Worm (Caenorhabditis elegans) whole organism, young adult: ENCODE data around the gene scl-1.

Source experiments
- B0019.2 ChIP-seq: fragments of 200-800 bp; sonication (Bioruptor generic); conservative IDR thresholded peaks from 2 replicates; pipeline ENCODE4 v1.3.6; 2022; ENCODE audit warnings: missing genetic modification reagents, missing genetic modification characterization, missing compliant biosample characterization
- D2030.7 ChIP-seq: fragments of 200-800 bp; sonication (Bioruptor generic); IDR thresholded peaks from 2 replicates; pipeline ENCODE4 v1.3.6; 2022; ENCODE audit warnings: missing genetic modification reagents, missing genetic modification characterization, missing compliant biosample characterization
- F33H1.4 ChIP-seq: fragments of 200-800 bp; sonication (Bioruptor generic); IDR thresholded peaks from 2 replicates; pipeline ENCODE4 v1.3.6; 2022; ENCODE audit warnings: missing genetic modification reagents, missing genetic modification characterization, missing compliant biosample characterization
- F49E8.2 ChIP-seq: sonication (generic microtip); optimal IDR thresholded peaks from 3 replicates; lab custom pipeline; 2017; ENCODE audit warnings: missing genetic modification characterization, mild to moderate bottlenecking, missing compliant biosample characterization, antibody characterized with exemption, moderate library complexity; ENCODE audit not compliant: insufficient read depth
- T07F8.4 ChIP-seq: sonication (generic microtip); optimal IDR thresholded peaks from 2 replicates; lab custom pipeline; 2016; ENCODE audit warnings: mild to moderate bottlenecking, missing genetic modification characterization, moderate library complexity, missing compliant biosample characterization
- Y67H2A.10 ChIP-seq: fragments of 200-800 bp; sonication (Bioruptor generic); conservative IDR thresholded peaks from 2 replicates; pipeline ENCODE4 v1.3.6; 2022; ENCODE audit warnings: missing genetic modification reagents, missing genetic modification characterization, missing compliant biosample characterization
- aptf-3 ChIP-seq: fragments of 200-800 bp; sonication (Bioruptor generic); IDR thresholded peaks from 2 replicates; pipeline ENCODE4 v1.3.6; 2022; ENCODE audit warnings: missing genetic modification characterization, missing compliant biosample characterization
- attf-6 ChIP-seq: fragments of 200-800 bp; sonication (Bioruptor generic); IDR thresholded peaks from 2 replicates; pipeline ENCODE4 v1.3.6; 2022; ENCODE audit warnings: missing genetic modification reagents, missing genetic modification characterization, missing compliant biosample characterization
- cebp-1 ChIP-seq, 2 experiments: fragments of 200-800 bp in 1 of 2; sonication (Bioruptor generic) in 1 of 2; sonication (generic microtip) in 1 of 2; IDR thresholded peaks in 1 of 2; optimal IDR thresholded peaks in 1 of 2; 2 replicates each; pipeline versions ENCODE4 v1.3.6 to Lab custom; 2017 to 2022; ENCODE audit warnings: missing compliant biosample characterization in 2 of 2, missing genetic modification characterization in 2 of 2, mild to moderate bottlenecking in 1 of 2, missing genetic modification reagents in 1 of 2, moderate library complexity in 1 of 2
- ceh-40 ChIP-seq: fragments of 200-800 bp; sonication (Bioruptor generic); IDR thresholded peaks from 2 replicates; pipeline ENCODE4 v1.3.6; 2022; ENCODE audit warnings: missing genetic modification characterization, missing compliant biosample characterization
- ceh-91 ChIP-seq: fragments of 200-800 bp; sonication (Bioruptor generic); IDR thresholded peaks from 2 replicates; pipeline ENCODE4 v1.3.6; 2022; ENCODE audit warnings: missing genetic modification reagents, missing genetic modification characterization, missing compliant biosample characterization
- chd-7 ChIP-seq: sonication (generic microtip); optimal IDR thresholded peaks from 2 replicates; lab custom pipeline; 2016; ENCODE audit warnings: mild to moderate bottlenecking, missing genetic modification characterization, moderate library complexity, missing compliant biosample characterization
- dox-1 ChIP-seq: fragments of 200-800 bp; sonication (Bioruptor generic); IDR thresholded peaks from 2 replicates; pipeline ENCODE4 v1.3.6; 2022; ENCODE audit warnings: missing genetic modification reagents, missing genetic modification characterization, missing compliant biosample characterization
- dpff-1 ChIP-seq: sonication (generic microtip); optimal IDR thresholded peaks from 2 replicates; lab custom pipeline; 2017; ENCODE audit warnings: mild to moderate bottlenecking, missing genetic modification characterization, missing compliant biosample characterization
- dpl-1 ChIP-seq: fragments of 150-350 bp; optimal IDR thresholded peaks from 2 replicates; lab custom pipeline; 2014; ENCODE audit warnings: missing biosample characterization, missing genetic modification reagents, missing genetic modification characterization
- efl-1 ChIP-seq: fragments of 150-350 bp; optimal IDR thresholded peaks from 2 replicates; lab custom pipeline; 2014; ENCODE audit warnings: missing biosample characterization, missing genetic modification reagents, missing genetic modification characterization
- egl-44 ChIP-seq: fragments of 200-800 bp; sonication (Bioruptor generic); IDR thresholded peaks from 2 replicates; pipeline ENCODE4 v1.3.6; 2022; ENCODE audit warnings: missing genetic modification reagents, missing genetic modification characterization, missing compliant biosample characterization
- egrh-3 ChIP-seq: fragments of 200-800 bp; sonication (Bioruptor generic); IDR thresholded peaks from 2 replicates; pipeline ENCODE4 v1.3.6; 2022; ENCODE audit warnings: missing genetic modification reagents, missing genetic modification characterization, missing compliant biosample characterization
- hlh-26 ChIP-seq: fragments of 200-800 bp; sonication (Bioruptor generic); conservative IDR thresholded peaks from 2 replicates; pipeline ENCODE4 v1.3.6; 2022; ENCODE audit warnings: missing genetic modification reagents, missing genetic modification characterization, missing compliant biosample characterization
- lin-40 ChIP-seq: sonication (generic microtip); optimal IDR thresholded peaks from 2 replicates; lab custom pipeline; 2016; ENCODE audit warnings: missing genetic modification characterization, mild to moderate bottlenecking, missing compliant biosample characterization, missing genotype, missing genetic modification reagents
- lin-54 ChIP-seq: fragments of 200-800 bp; sonication (Bioruptor generic); optimal IDR thresholded peaks from 2 replicates; lab custom pipeline; 2018; ENCODE audit warnings: mild to moderate bottlenecking, missing genetic modification characterization, missing compliant biosample characterization
- lsl-1 ChIP-seq: fragments of 200-800 bp; sonication (Bioruptor generic); optimal IDR thresholded peaks from 2 replicates; lab custom pipeline; 2018; ENCODE audit warnings: mild to moderate bottlenecking, missing genetic modification characterization, moderate library complexity, missing compliant biosample characterization
- lsy-27 ChIP-seq: sonication (generic microtip); optimal IDR thresholded peaks from 2 replicates; lab custom pipeline; 2017; ENCODE audit warnings: missing genetic modification characterization, mild to moderate bottlenecking, missing compliant biosample characterization, antibody characterized with exemption, missing genotype, borderline replicate concordance; ENCODE audit not compliant: insufficient read depth
- madf-6 ChIP-seq: fragments of 200-800 bp; sonication (Bioruptor generic); IDR thresholded peaks from 2 replicates; pipeline ENCODE4 v1.3.6; 2022; ENCODE audit warnings: missing genetic modification reagents, missing genetic modification characterization, missing compliant biosample characterization
- madf-8 ChIP-seq: fragments of 200-800 bp; sonication (Bioruptor generic); conservative IDR thresholded peaks from 2 replicates; pipeline ENCODE4 v1.3.6; 2022; ENCODE audit warnings: missing genetic modification reagents, missing genetic modification characterization, missing compliant biosample characterization
- mcd-1 ChIP-seq: fragments of 200-800 bp; sonication (Bioruptor generic); IDR thresholded peaks from 2 replicates; pipeline ENCODE4 v1.3.6; 2022; ENCODE audit warnings: missing genetic modification reagents, missing genetic modification characterization, missing compliant biosample characterization
- nfya-1 ChIP-seq: sonication (generic microtip); optimal IDR thresholded peaks from 2 replicates; lab custom pipeline; 2017; ENCODE audit warnings: antibody characterized with exemption, missing compliant biosample characterization, missing genetic modification characterization, borderline replicate concordance; ENCODE audit not compliant: insufficient read depth
- nhr-80 ChIP-seq: sonication (generic microtip); optimal IDR thresholded peaks from 2 replicates; lab custom pipeline; 2016; ENCODE audit warnings: missing genetic modification characterization, missing compliant biosample characterization
- pbrm-1 ChIP-seq: fragments of 200-800 bp; sonication (Bioruptor generic); IDR thresholded peaks from 2 replicates; pipeline ENCODE4 v1.3.6; 2022; ENCODE audit warnings: missing genetic modification reagents, missing genetic modification characterization, missing compliant biosample characterization
- rcor-1 ChIP-seq: fragments of 200-800 bp; sonication (Bioruptor generic); IDR thresholded peaks from 2 replicates; pipeline ENCODE4 v1.3.6; 2022; ENCODE audit warnings: missing genetic modification reagents, missing genetic modification characterization, missing compliant biosample characterization
- snpc-3.4 ChIP-seq: sonication (generic microtip); optimal IDR thresholded peaks from 2 replicates; lab custom pipeline; 2017; ENCODE audit warnings: missing genetic modification characterization, mild to moderate bottlenecking, missing compliant biosample characterization, antibody characterized with exemption, moderate library complexity, missing genotype, missing genetic modification reagents
- snpc-4 ChIP-seq, 5 experiments: fragments of 150-350 bp in 1 of 5; sonication (generic microtip) in 4 of 5; optimal IDR thresholded peaks; 2 replicates each; lab custom pipeline; 2014 to 2018; ENCODE audit warnings: missing genetic modification characterization in 5 of 5, missing biosample characterization in 3 of 5, antibody characterized with exemption in 2 of 5, mild to moderate bottlenecking in 2 of 5, missing compliant biosample characterization in 2 of 5, missing genotype in 2 of 5, moderate library complexity in 2 of 5, missing genetic modification reagents in 1 of 5
- tbp1 ChIP-seq: fragments of 200-800 bp; sonication (Bioruptor generic); optimal IDR thresholded peaks from 2 replicates; lab custom pipeline; 2018; ENCODE audit warnings: mild to moderate bottlenecking, missing genetic modification characterization, missing compliant biosample characterization
- xnd-1 ChIP-seq: sonication (generic microtip); optimal IDR thresholded peaks from 2 replicates; lab custom pipeline; 2016; ENCODE audit warnings: missing genotype, missing genetic modification reagents, missing genetic modification characterization, missing compliant biosample characterization
- zfh-2 ChIP-seq: fragments of 200-800 bp; sonication (Bioruptor generic); conservative IDR thresholded peaks from 2 replicates; pipeline ENCODE4 v1.3.6; 2022; ENCODE audit warnings: missing genetic modification reagents, missing genetic modification characterization, missing compliant biosample characterization
- ztf-22 ChIP-seq: fragments of 200-800 bp; sonication (Bioruptor generic); optimal IDR thresholded peaks from 2 replicates; lab custom pipeline; 2018; ENCODE audit warnings: mild to moderate bottlenecking, missing genetic modification characterization, moderate library complexity, missing compliant biosample characterization
- ztf-25 ChIP-seq: fragments of 200-800 bp; sonication (Bioruptor generic); IDR thresholded peaks from 2 replicates; pipeline ENCODE4 v1.3.6; 2022; ENCODE audit warnings: missing genetic modification reagents, missing genetic modification characterization, missing compliant biosample characterization
- ztf-26 ChIP-seq: sonication (generic microtip); optimal IDR thresholded peaks from 2 replicates; lab custom pipeline; 2017; ENCODE audit warnings: missing genetic modification characterization, missing compliant biosample characterization

Gene scl-1

DNA sequence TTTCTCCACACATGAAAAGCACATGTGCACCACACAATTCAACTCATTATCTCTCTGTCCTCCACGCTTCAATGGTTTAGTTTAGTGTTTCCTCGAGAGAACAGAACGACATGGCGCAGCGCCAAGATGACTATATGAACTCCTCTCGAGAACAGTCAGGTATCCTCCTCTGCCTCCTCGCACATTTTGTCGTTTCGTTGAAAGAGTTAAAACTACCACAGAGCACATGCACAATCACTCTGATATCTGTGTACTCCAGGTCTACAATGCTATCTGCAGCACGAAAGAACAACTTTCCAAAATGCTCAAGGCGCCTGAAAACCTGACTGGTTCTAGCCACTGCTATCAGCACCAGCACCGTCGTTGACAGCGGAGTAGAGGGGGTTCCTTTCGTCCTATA is 29.4 kb upstream of the scl-1 start (continued):
- TF ChIP-seq cebp-1 (GFP tag; IDR thresholded peaks at IDR 0.05; lab: Robert Waterston, UW), result no peak
- peak; percentile 9 for TF ChIP-seq cebp-1 (tag; optimal IDR thresholded peaks at IDR 0.05; lab: Kevin White, UChicago)
- no peak for TF ChIP-seq ztf-25 (GFP tag; lab: Robert Waterston, UW)
- TF ChIP-seq B0019.2 (GFP tag; lab: Robert Waterston, UW), result no peak
- peak; percentile 23 for TF ChIP-seq tbp1 (GFP tag; lab: Kevin White, UChicago)
- TF ChIP-seq ztf-26 (tag; lab: Kevin White, UChicago), result no peak
- no peak for TF ChIP-seq nfya-1 (tag; lab: Kevin White, UChicago)
- no peak for TF ChIP-seq mcd-1 (GFP tag; lab: Robert Waterston, UW)
- no peak for TF ChIP-seq T07F8.4 (tag; lab: Kevin White, UChicago)
- TF ChIP-seq ztf-22, result peak; percentile 34
- TF ChIP-seq lin-40 (tag; lab: Kevin White, UChicago), result no peak
- TF ChIP-seq egrh-3 (GFP tag; lab: Robert Waterston, UW), result 0 out of 2 replicates have a peak, but pooled peaks have one; percentile 5
- TF ChIP-seq zfh-2, result peak; percentile 36; the same call in 1 of the 2 replicates
- TF ChIP-seq snpc-3.4, result no peak
- TF ChIP-seq efl-1 (GFP tag; lab: Kevin White, UChicago), result no peak

DNA sequence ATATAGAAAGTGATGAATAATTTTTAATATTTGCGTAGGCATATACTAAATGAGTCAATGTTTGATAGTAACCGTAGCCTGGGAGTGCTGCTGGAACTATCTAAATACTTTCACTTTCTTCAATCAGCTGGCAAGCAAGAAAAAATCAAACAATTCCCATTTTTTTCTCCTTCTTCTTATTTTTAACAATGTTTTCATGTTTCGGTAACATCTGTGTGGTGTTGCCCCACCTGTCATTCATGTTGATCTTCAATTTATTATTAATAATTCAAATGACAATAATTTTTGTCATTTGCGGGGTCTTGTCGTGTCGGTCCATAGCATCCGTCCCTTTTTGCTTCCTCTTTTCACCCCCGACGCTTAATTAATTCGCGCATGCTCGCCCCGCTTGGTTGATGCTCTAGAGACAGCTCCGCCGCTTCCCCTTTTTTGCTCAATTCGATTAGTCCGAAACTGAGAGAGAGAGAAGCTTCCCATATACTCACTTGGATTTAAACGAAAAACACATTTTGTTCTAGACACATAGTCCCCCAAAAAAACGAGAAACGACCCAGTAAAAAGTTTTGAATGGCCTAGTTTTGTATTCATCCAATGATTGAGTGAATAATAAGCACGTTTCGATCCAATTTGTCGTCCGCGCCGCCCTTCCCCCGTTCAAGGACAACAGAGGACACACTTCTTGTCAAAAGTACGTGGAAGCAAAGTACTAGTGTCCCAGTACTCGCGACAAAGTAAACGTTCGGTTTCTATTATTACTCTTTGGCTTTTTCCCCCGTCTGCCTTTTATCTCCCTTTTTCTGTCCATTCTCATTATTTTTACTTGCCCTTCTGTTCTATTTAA is 28.1 kb upstream of the scl-1 start:
- 0 out of 2 replicates have a peak, but pooled peaks have one; percentile 25 for TF ChIP-seq egl-44 (GFP tag; lab: Robert Waterston, UW)
- TF ChIP-seq F33H1.4 (GFP tag; lab: Robert Waterston, UW), result no peak
- 0 out of 2 replicates have a peak, but pooled peaks have one; percentile 44 for TF ChIP-seq zfh-2

DNA sequence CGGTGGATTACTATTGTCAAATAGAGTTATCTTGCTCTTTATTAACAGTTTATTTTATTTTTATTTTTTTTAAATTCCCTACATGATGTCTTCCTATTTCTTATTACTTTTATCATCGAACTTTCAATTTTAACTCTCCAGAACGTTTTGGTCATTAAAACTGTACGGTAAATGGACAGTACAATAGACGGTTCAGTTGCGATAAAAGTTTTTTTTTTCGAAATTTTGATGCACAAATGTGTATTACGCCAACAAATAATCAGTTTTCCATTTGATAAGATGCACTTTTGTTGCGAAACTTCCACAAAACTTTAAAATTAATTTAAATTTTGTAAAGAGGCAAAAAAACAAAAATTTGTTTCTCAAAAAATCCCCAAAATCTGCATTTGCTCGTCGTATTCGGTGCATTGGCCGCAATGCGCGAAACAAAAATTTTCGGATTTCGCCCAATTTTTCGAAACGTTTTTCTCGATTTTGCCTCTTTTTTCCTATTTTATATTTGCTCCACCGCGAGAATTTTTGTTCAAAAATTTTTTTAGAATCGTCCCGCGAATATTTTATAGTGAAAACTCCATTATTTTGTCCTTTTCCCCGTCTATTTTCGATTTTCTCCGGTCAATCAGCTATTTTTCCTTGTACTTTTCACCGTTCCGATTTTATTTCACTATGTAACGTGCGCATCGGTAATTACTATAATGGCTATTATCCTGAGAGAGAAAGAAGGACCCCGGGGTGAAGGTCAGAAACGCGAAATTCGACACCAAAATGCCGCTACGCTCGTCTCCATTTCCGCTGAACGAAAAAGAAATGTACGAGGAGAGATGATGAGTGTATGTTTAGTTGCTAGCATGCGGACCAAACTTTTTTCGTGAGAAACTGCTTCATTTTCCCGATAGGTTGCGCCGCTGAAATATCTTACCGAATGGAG is 27.1 kb upstream of the scl-1 start:
- TF ChIP-seq attf-6 (GFP tag; lab: Robert Waterston, UW) (no peak), aptf-3 (no peak), efl-1 (GFP tag; lab: Kevin White, UChicago) (peak; percentile 87), D2030.7 (GFP tag; lab: Robert Waterston, UW) (peak; percentile 78), lin-54 (GFP tag; lab: Kevin White, UChicago) (peak; percentile 57), madf-6 (GFP tag; lab: Robert Waterston, UW) (peak; percentile 89), chd-7 (no peak), madf-8 (GFP tag; lab: Robert Waterston, UW) (peak; percentile 82), rcor-1 (GFP tag; lab: Robert Waterston, UW) (peak; percentile 28; the same call in 1 of the 2 replicates), Y67H2A.10 (GFP tag; lab: Robert Waterston, UW) (no peak), cebp-1 (GFP tag; IDR thresholded peaks at IDR 0.05; lab: Robert Waterston, UW) (no peak), cebp-1 (tag; optimal IDR thresholded peaks at IDR 0.05; lab: Kevin White, UChicago) (peak; percentile 20), lsl-1 (GFP tag; lab: Kevin White, UChicago) (peak; percentile 61), hlh-26 (GFP tag; lab: Robert Waterston, UW) (no peak), lsy-27 (tag; lab: Kevin White, UChicago) (no peak), F49E8.2 (tag; lab: Kevin White, UChicago) (no peak), dpff-1 (tag; lab: Kevin White, UChicago) (no peak), snpc-4 (GFP tag; optimal IDR thresholded peaks at IDR 0.05; lab: Kevin White, UChicago) (peak; percentile 14), snpc-4 (tag; optimal IDR thresholded peaks at IDR 0.05; lab: Kevin White, UChicago) (peak in 1 of 4 experiments; percentile 36), dpl-1 (GFP tag; lab: Kevin White, UChicago) (peak; percentile 49), tbp1 (GFP tag; lab: Kevin White, UChicago) (peak; percentile 19), snpc-3.4 (peak; percentile 81), pbrm-1 (GFP tag; lab: Robert Waterston, UW) (0 out of 2 replicates have a peak, but pooled peaks have one; percentile 24), ceh-91 (GFP tag; lab: Robert Waterston, UW) (peak; percentile 76), ceh-40 (GFP tag; lab: Robert Waterston, UW) (no peak), F33H1.4 (GFP tag; lab: Robert Waterston, UW) (peak; percentile 63), dox-1 (peak; percentile 44; the same call in 1 of the 2 replicates), xnd-1 (peak; percentile 66), nhr-80 (tag; lab: Kevin White, UChicago) (peak; percentile 49)
